Fruit fly (Drosophila melanogaster) whole organism, embryonic: Measurements from ENCODE around the gene CG31538.

Source experiments
- Abd-B ChIP-seq: fragments of 200-800 bp; sonication (Bioruptor generic); optimal IDR thresholded peaks from 2 replicates; lab custom pipeline; 2018; ENCODE audit warnings: missing biosample characterization, mild to moderate bottlenecking, missing genetic modification characterization, moderate library complexity
- B-H2 ChIP-seq: fragments of 200-800 bp; sonication (Bioruptor generic); optimal IDR thresholded peaks from 2 replicates; lab custom pipeline; 2018; ENCODE audit warnings: missing biosample characterization, mild to moderate bottlenecking, missing genetic modification characterization
- BEAF-32 ChIP-seq: fragments of 200-800 bp; sonication (Bioruptor generic); optimal IDR thresholded peaks from 3 replicates; lab custom pipeline; 2017; ENCODE audit warnings: missing biosample characterization, missing genetic modification characterization, mild to moderate bottlenecking, moderate library complexity, missing genetic modification reagents
- C15 ChIP-seq: fragments of 200-800 bp; sonication (Bioruptor generic); IDR thresholded peaks from 3 replicates; pipeline ENCODE4 v1.3.6; 2022; ENCODE audit warnings: missing biosample characterization, missing genetic modification characterization
- CG10959 ChIP-seq: fragments of 200-800 bp; sonication (Bioruptor generic); IDR thresholded peaks from 2 replicates; pipeline ENCODE4 v1.3.6; 2022; ENCODE audit warnings: missing biosample characterization, missing genetic modification characterization
- CG11398 ChIP-seq: fragments of 200-800 bp; sonication (Bioruptor generic); optimal IDR thresholded peaks from 2 replicates; lab custom pipeline; 2016; ENCODE audit warnings: missing biosample characterization, missing genetic modification characterization
- CG11504 ChIP-seq: fragments of 200-800 bp; sonication (Bioruptor generic); optimal IDR thresholded peaks from 3 replicates; lab custom pipeline; 2019; ENCODE audit warnings: missing biosample characterization, mild to moderate bottlenecking, missing genetic modification characterization, moderate library complexity
- CG11695 ChIP-seq: fragments of 200-800 bp; sonication (Bioruptor generic); IDR thresholded peaks from 3 replicates; pipeline ENCODE4 v1.3.6; 2022; ENCODE audit warnings: missing biosample characterization, missing genetic modification characterization
- CG11696 ChIP-seq: fragments of 200-800 bp; sonication (Bioruptor generic); IDR thresholded peaks from 2 replicates; pipeline ENCODE4 v1.3.6; 2022; ENCODE audit warnings: missing biosample characterization, missing genetic modification characterization
- CG12219 ChIP-seq: fragments of 200-800 bp; sonication (Bioruptor generic); optimal IDR thresholded peaks from 3 replicates; lab custom pipeline; 2018; ENCODE audit warnings: missing biosample characterization, mild to moderate bottlenecking, missing genetic modification characterization
- CG13775 ChIP-seq: fragments of 200-800 bp; sonication (Bioruptor generic); optimal IDR thresholded peaks from 3 replicates; lab custom pipeline; 2017; ENCODE audit warnings: missing biosample characterization, mild to moderate bottlenecking, missing genetic modification characterization
- CG15269 ChIP-seq: fragments of 200-800 bp; sonication (Bioruptor generic); optimal IDR thresholded peaks from 2 replicates; lab custom pipeline; 2018; ENCODE audit warnings: missing biosample characterization, mild to moderate bottlenecking, missing genetic modification characterization, moderate library complexity
- CG16863 ChIP-seq: fragments of 200-800 bp; sonication (Bioruptor generic); optimal IDR thresholded peaks from 3 replicates; lab custom pipeline; 2016; ENCODE audit warnings: missing biosample characterization, missing genetic modification characterization
- CG17912 ChIP-seq: fragments of 200-800 bp; sonication (Bioruptor generic); optimal IDR thresholded peaks from 2 replicates; lab custom pipeline; 2018; ENCODE audit warnings: missing biosample characterization, mild to moderate bottlenecking, missing genetic modification characterization
- CG18262 ChIP-seq: fragments of 200-800 bp; optimal IDR thresholded peaks from 3 replicates; lab custom pipeline; 2019; ENCODE audit warnings: missing biosample characterization, mild to moderate bottlenecking, missing genetic modification characterization, moderate library complexity
- CG2889 ChIP-seq: fragments of 200-800 bp; sonication (Bioruptor generic); IDR thresholded peaks from 3 replicates; pipeline ENCODE4 v1.3.6; 2022; ENCODE audit warnings: missing biosample characterization, missing genetic modification characterization
- CG30431 ChIP-seq: fragments of 200-800 bp; sonication (Bioruptor generic); optimal IDR thresholded peaks from 2 replicates; lab custom pipeline; 2017; ENCODE audit warnings: missing biosample characterization, missing genetic modification characterization
- CG31365 ChIP-seq: fragments of 200-800 bp; sonication (Bioruptor generic); optimal IDR thresholded peaks from 2 replicates; lab custom pipeline; 2018; ENCODE audit warnings: missing biosample characterization, mild to moderate bottlenecking, missing genetic modification characterization
- CG4360 ChIP-seq: fragments of 200-800 bp; sonication (Bioruptor generic); IDR thresholded peaks from 2 replicates; pipeline ENCODE4 v1.3.6; 2022; ENCODE audit warnings: missing biosample characterization, missing genetic modification characterization
- CG6813 ChIP-seq: fragments of 200-800 bp; sonication (Bioruptor generic); optimal IDR thresholded peaks from 2 replicates; lab custom pipeline; 2017; ENCODE audit warnings: missing biosample characterization, missing genetic modification characterization, mild to moderate bottlenecking, moderate library complexity, missing genetic modification reagents
- CG8478 ChIP-seq: fragments of >200 bp; optimal IDR thresholded peaks from 2 replicates; lab custom pipeline; 2018
- CG9215 ChIP-seq: fragments of 200-800 bp; sonication (Bioruptor generic); IDR thresholded peaks from 2 replicates; pipeline ENCODE4 v1.3.6; 2022; ENCODE audit warnings: missing biosample characterization, missing genetic modification characterization
- CG9876 ChIP-seq: fragments of 200-800 bp; sonication (Bioruptor generic); optimal IDR thresholded peaks from 2 replicates; lab custom pipeline; 2016; ENCODE audit warnings: missing biosample characterization, missing genetic modification characterization
- D19B ChIP-seq: fragments of 200-800 bp; sonication (Bioruptor generic); optimal IDR thresholded peaks from 2 replicates; lab custom pipeline; 2017; ENCODE audit warnings: missing biosample characterization, mild to moderate bottlenecking, missing genetic modification characterization
- Drgx ChIP-seq: fragments of 200-800 bp; sonication (Bioruptor generic); IDR thresholded peaks from 2 replicates; pipeline ENCODE4 v1.3.6; 2022; ENCODE audit warnings: missing biosample characterization, missing genetic modification characterization
- ERR ChIP-seq: fragments of 200-800 bp; sonication (Bioruptor generic); optimal IDR thresholded peaks from 2 replicates; lab custom pipeline; 2016; ENCODE audit warnings: missing biosample characterization, missing genetic modification characterization
- Ets65A ChIP-seq: fragments of 200-800 bp; sonication (Bioruptor generic); peaks from one replicate; lab custom pipeline; 2016; ENCODE audit warnings: missing biosample characterization, missing genetic modification characterization
- Ets97D ChIP-seq: fragments of 200-800 bp; sonication (Bioruptor generic); optimal IDR thresholded peaks from 3 replicates; lab custom pipeline; 2016; ENCODE audit warnings: missing biosample characterization, missing genetic modification characterization
- HLH54F ChIP-seq: fragments of 200-800 bp; sonication (Bioruptor generic); optimal IDR thresholded peaks from 3 replicates; lab custom pipeline; 2016; ENCODE audit warnings: missing biosample characterization, missing genetic modification characterization
- Hand ChIP-seq: fragments of 200-800 bp; sonication (Bioruptor generic); optimal IDR thresholded peaks from 2 replicates; lab custom pipeline; 2017; ENCODE audit warnings: mild to moderate bottlenecking, missing biosample characterization, missing genetic modification reagents, missing genetic modification characterization
- Hr51 ChIP-seq, 2 experiments: fragments of 200-800 bp; sonication (Bioruptor generic); optimal IDR thresholded peaks; 2 replicates in 1 of 2; 3 replicates in 1 of 2; lab custom pipeline; 2016 to 2018; ENCODE audit warnings: missing biosample characterization in 2 of 2, missing genetic modification characterization in 2 of 2, mild to moderate bottlenecking in 1 of 2, moderate library complexity in 1 of 2
- Pdp1 ChIP-seq, 2 experiments: fragments of 200-800 bp; sonication (Bioruptor generic); optimal IDR thresholded peaks; 3 replicates each; lab custom pipeline; 2016; ENCODE audit warnings: missing biosample characterization in 2 of 2, missing genetic modification characterization in 2 of 2, mild to moderate bottlenecking in 1 of 2, moderate library complexity in 1 of 2
- Poxn ChIP-seq: fragments of 200-800 bp; sonication (Bioruptor generic); IDR thresholded peaks from 2 replicates; pipeline ENCODE4 v1.3.6; 2022; ENCODE audit warnings: missing biosample characterization, missing genetic modification characterization
- Ravus ChIP-seq: fragments of 200-800 bp; sonication (Bioruptor generic); IDR thresholded peaks from 2 replicates; pipeline ENCODE4 v1.3.6; 2022; ENCODE audit warnings: missing biosample characterization, missing genetic modification characterization
- Side ChIP-seq: fragments of 200-800 bp; sonication (Bioruptor generic); optimal IDR thresholded peaks from 2 replicates; lab custom pipeline; 2016; ENCODE audit warnings: missing biosample characterization, missing genetic modification characterization
- az2 ChIP-seq: fragments of 200-800 bp; sonication (Bioruptor generic); optimal IDR thresholded peaks from 3 replicates; lab custom pipeline; 2016; ENCODE audit warnings: missing biosample characterization, missing genetic modification characterization
- chn ChIP-seq: fragments of 200-800 bp; sonication (Bioruptor generic); optimal IDR thresholded peaks from 2 replicates; lab custom pipeline; 2016; ENCODE audit warnings: missing biosample characterization, missing genetic modification characterization
- dpn ChIP-seq, 2 experiments: fragments of 200-800 bp; sonication (Bioruptor generic); optimal IDR thresholded peaks; 3 replicates each; lab custom pipeline; 2016; ENCODE audit warnings: missing biosample characterization in 2 of 2, missing genetic modification characterization in 2 of 2
- emc ChIP-seq: fragments of 200-800 bp; sonication (Bioruptor generic); optimal IDR thresholded peaks from 2 replicates; lab custom pipeline; 2016; ENCODE audit warnings: missing biosample characterization, missing genetic modification characterization
- esg ChIP-seq: fragments of 200-800 bp; sonication (Bioruptor generic); conservative IDR thresholded peaks from 2 replicates; pipeline ENCODE4 v1.3.6; 2022; ENCODE audit warnings: missing biosample characterization, missing genetic modification characterization
- fru ChIP-seq: fragments of >200 bp; optimal IDR thresholded peaks from 2 replicates; lab custom pipeline; 2017
- ftz-f1 ChIP-seq: fragments of 200-800 bp; sonication (Bioruptor generic); optimal IDR thresholded peaks from 2 replicates; lab custom pipeline; 2016; ENCODE audit warnings: missing biosample characterization, missing genetic modification characterization
- gfzf ChIP-seq: fragments of 200-800 bp; sonication (Bioruptor generic); optimal IDR thresholded peaks from 2 replicates; lab custom pipeline; 2016; ENCODE audit warnings: missing biosample characterization, mild to moderate bottlenecking, missing genetic modification characterization, moderate library complexity
- ham ChIP-seq: fragments of 200-800 bp; sonication (Bioruptor generic); IDR thresholded peaks from 2 replicates; pipeline ENCODE4 v1.3.6; 2022; ENCODE audit warnings: missing biosample characterization, missing genetic modification characterization
- lbe ChIP-seq: fragments of 200-800 bp; sonication (Bioruptor generic); optimal IDR thresholded peaks from 2 replicates; lab custom pipeline; 2016; ENCODE audit warnings: missing biosample characterization, mild to moderate bottlenecking, missing genetic modification characterization
- maf-S ChIP-seq: fragments of 200-800 bp; sonication (Bioruptor generic); optimal IDR thresholded peaks from 2 replicates; lab custom pipeline; 2016; ENCODE audit warnings: missing biosample characterization, missing genetic modification characterization
- nmo ChIP-seq: fragments of 200-800 bp; sonication (Bioruptor generic); optimal IDR thresholded peaks from 2 replicates; lab custom pipeline; 2018; ENCODE audit warnings: missing biosample characterization, mild to moderate bottlenecking, missing genetic modification characterization, moderate library complexity
- odd ChIP-seq: fragments of 200-800 bp; sonication (Bioruptor generic); optimal IDR thresholded peaks from 2 replicates; lab custom pipeline; 2017; ENCODE audit warnings: missing biosample characterization, mild to moderate bottlenecking, missing genetic modification characterization
- org-1 ChIP-seq: fragments of 200-800 bp; sonication (Bioruptor generic); optimal IDR thresholded peaks from 2 replicates; lab custom pipeline; 2017; ENCODE audit warnings: missing biosample characterization, missing genetic modification characterization
- pnt ChIP-seq: fragments of 200-800 bp; sonication (Bioruptor generic); optimal IDR thresholded peaks from 3 replicates; lab custom pipeline; 2016; ENCODE audit warnings: missing biosample characterization, missing genetic modification characterization
- stc ChIP-seq: fragments of 200-800 bp; sonication (Bioruptor generic); IDR thresholded peaks from 2 replicates; pipeline ENCODE4 v1.3.6; 2022; ENCODE audit warnings: missing biosample characterization, missing genetic modification characterization
- tna ChIP-seq: fragments of 200-800 bp; sonication (Bioruptor generic); IDR thresholded peaks from 2 replicates; pipeline ENCODE4 v1.3.6; 2022; ENCODE audit warnings: missing biosample characterization, missing genetic modification characterization; ENCODE audit not compliant: partially characterized antibody
- vvl ChIP-seq: fragments of 200-800 bp; sonication (Bioruptor generic); IDR thresholded peaks from 2 replicates; pipeline ENCODE4 v1.3.6; 2022; ENCODE audit warnings: missing biosample characterization, missing genetic modification characterization

Gene CG31538

dm6 chr3R:5300620-5301019 lies 23.0 kb upstream of the CG31538 start (continued):
- TF ChIP-seq CG11398 (no peak), ftz-f1 (GFP tag; lab: Kevin White, UChicago) (no peak), CG30431 (peak; percentile 13), CG2889 (GFP tag; lab: Robert Waterston, UW) (no peak), CG10959 (no peak; the same call in 1 of the 2 replicates), emc (GFP tag; lab: Kevin White, UChicago) (peak; percentile 2), CG6813 (GFP tag; lab: Kevin White, UChicago) (peak; percentile 43), ERR (no peak), CG17912 (GFP tag; lab: Kevin White, UChicago) (no peak), HLH54F (GFP tag; lab: Kevin White, UChicago) (no peak), az2 (GFP tag; lab: Kevin White, UChicago) (no peak), ham (GFP tag; lab: Robert Waterston, UW) (no peak), Ravus (GFP tag; lab: Robert Waterston, UW) (no peak), fru (lab: Kevin White, UChicago) (no peak), vvl (peak; percentile 47; the same call in 1 of the 2 replicates), Side (no peak), gfzf (no peak), org-1 (GFP tag; lab: Kevin White, UChicago) (no peak), D19B (GFP tag; lab: Kevin White, UChicago) (no peak), CG11695 (no peak), Poxn (GFP tag; lab: Robert Waterston, UW) (no peak), Drgx (GFP tag; lab: Robert Waterston, UW) (no peak), Ets97D (GFP tag; lab: Kevin White, UChicago) (no peak), CG9215 (no peak), CG9876 (GFP tag; lab: Kevin White, UChicago) (no peak), BEAF-32 (GFP tag; lab: Kevin White, UChicago) (no peak), CG31365 (tag; lab: Kevin White, UChicago) (no peak), Hand (GFP tag; lab: Kevin White, UChicago) (no peak), tna (GFP tag; lab: Robert Waterston, UW) (no peak), esg (GFP tag; lab: Robert Waterston, UW) (0 out of 2 replicates have a peak, but pooled peaks have one; percentile 10), CG11696 (GFP tag; lab: Robert Waterston, UW) (no peak), B-H2 (GFP tag; lab: Kevin White, UChicago) (no peak), CG11504 (tag; lab: Kevin White, UChicago) (peak; percentile 51), CG15269 (tag; lab: Kevin White, UChicago) (peak; percentile 30), dpn (GFP tag; optimal IDR thresholded peaks at IDR 0.05; lab: Kevin White, UChicago) (peak in 1 of 2 experiments; percentile 27), Hr51 (GFP tag; optimal IDR thresholded peaks at IDR 0.05; lab: Kevin White, UChicago) (peak in 1 of 2 experiments; percentile 24), Pdp1 (GFP tag; optimal IDR thresholded peaks at IDR 0.05; lab: Kevin White, UChicago) (no peak), Ets65A (peak; percentile 43), C15 (GFP tag; lab: Robert Waterston, UW) (no peak), CG16863 (GFP tag; lab: Kevin White, UChicago) (no peak), stc (no peak; the same call in 1 of the 2 replicates), odd (GFP tag; lab: Kevin White, UChicago) (peak; percentile 34), CG8478 (lab: Kevin White, UChicago) (no peak), CG13775 (GFP tag; lab: Kevin White, UChicago) (no peak), maf-S (GFP tag; lab: Kevin White, UChicago) (no peak), chn (GFP tag; lab: Kevin White, UChicago) (peak; percentile 21), nmo (no peak), Abd-B (no peak), pnt (no peak), CG18262 (tag; lab: Kevin White, UChicago) (peak; percentile 1), CG4360 (no peak), lbe (no peak), CG12219 (GFP tag; lab: Kevin White, UChicago) (peak; percentile 51)
